Worm (Caenorhabditis elegans): ENCODE results near the gene srw-95.

srw-95 gene

DNA sequence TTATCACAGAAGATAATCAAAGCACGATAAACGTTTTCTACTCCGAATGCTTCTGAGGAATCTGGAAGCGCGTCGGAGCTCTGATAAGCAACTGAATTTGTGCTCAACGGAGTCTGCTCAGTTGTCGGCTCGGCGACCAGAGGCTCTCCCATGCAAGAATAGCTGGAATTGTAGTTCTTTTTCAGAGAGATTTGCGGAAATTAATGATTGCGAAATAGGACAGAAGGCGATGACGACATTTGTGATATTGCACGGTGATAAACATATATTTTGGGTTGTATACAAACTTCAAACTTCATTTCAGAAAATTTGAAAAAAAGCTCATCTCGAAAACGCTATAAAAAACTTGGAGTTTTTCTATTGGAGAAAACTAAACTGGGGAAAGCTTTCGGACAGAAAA is 2.1 kb upstream of the srw-95 start, which contains the start of gene H06H21.37:
Gene H06H21.37 (minus strand): TSS at position 162 of the 400 bp plus-strand sequence.
- no peak for TF ChIP-seq mls-2 (tag; optimal IDR thresholded peaks at IDR 0.05)
- TF ChIP-seq lsy-2 (tag; optimal IDR thresholded peaks at IDR 0.05): no peak
- no peak for TF ChIP-seq nhr-28 (tag; optimal IDR thresholded peaks at IDR 0.05)
- TF ChIP-seq mep-1 (tag; optimal IDR thresholded peaks at IDR 0.05): no peak
- no peak for TF ChIP-seq nhr-237 (tag; optimal IDR thresholded peaks at IDR 0.05)
- no peak for TF ChIP-seq ztf-11 (tag; optimal IDR thresholded peaks at IDR 0.05)
- TF ChIP-seq ceh-83 (GFP tag; optimal IDR thresholded peaks at IDR 0.05): no peak
- no peak for TF ChIP-seq unc-62 (GFP tag; optimal IDR thresholded peaks at IDR 0.05)
- TF ChIP-seq ceh-43 (GFP tag; optimal IDR thresholded peaks at IDR 0.05): no peak
- TF ChIP-seq ham-2 (GFP tag; optimal IDR thresholded peaks at IDR 0.05): no peak
- TF ChIP-seq nhr-12 (tag; optimal IDR thresholded peaks at IDR 0.05): no peak
- TF ChIP-seq zip-8 (tag; optimal IDR thresholded peaks at IDR 0.05): no peak

DNA sequence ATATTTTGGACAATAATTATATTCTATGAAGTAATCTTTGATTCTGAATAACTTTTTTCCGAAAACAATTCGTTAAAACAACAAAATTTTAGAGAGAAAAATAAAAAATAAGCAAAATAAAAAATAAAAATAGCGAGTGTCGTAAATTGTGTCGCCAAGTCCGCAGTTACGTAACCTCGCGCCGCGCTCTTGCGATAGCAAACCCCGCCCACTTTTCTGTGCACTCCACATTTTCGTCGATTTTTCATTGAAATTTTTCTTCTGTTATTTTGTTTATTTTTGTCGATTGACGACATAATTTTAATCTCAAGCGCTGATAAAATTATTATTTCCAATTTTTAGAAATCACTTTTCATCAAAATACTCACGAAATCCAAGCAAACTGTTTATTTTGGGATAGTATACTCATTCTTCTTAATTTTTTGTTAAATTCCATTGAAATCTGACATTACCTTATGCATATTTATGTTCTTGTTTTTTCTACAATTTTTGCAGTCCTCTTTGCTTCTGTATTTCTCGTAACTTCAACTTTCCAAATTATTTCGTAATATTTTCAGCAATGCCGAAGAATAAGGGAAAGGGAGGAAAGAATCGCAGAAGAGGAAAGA is 1.4 kb upstream of the srw-95 start, which contains the start of gene eif-1.A:
Gene eif-1.A (plus strand): TSS at position 558 of the 608 bp plus-strand sequence.
- TF ChIP-seq ceh-43 (GFP tag; optimal IDR thresholded peaks at IDR 0.05): no peak
- TF ChIP-seq drap-1 (GFP tag; optimal IDR thresholded peaks at IDR 0.05): peak; percentile 3
- no peak for TF ChIP-seq zip-8 (tag; optimal IDR thresholded peaks at IDR 0.05)
- TF ChIP-seq nhr-2 (tag; optimal IDR thresholded peaks at IDR 0.05): no peak
- TF ChIP-seq nhr-12 (tag; optimal IDR thresholded peaks at IDR 0.05): no peak
- TF ChIP-seq tbx-8 (GFP tag; optimal IDR thresholded peaks at IDR 0.05): no peak
- TF ChIP-seq ceh-39 (tag; optimal IDR thresholded peaks at IDR 0.05): peak; percentile 5
- no peak for TF ChIP-seq elt-3 (tag; optimal IDR thresholded peaks at IDR 0.05)
- TF ChIP-seq nhr-28 (tag; optimal IDR thresholded peaks at IDR 0.05): no peak
- peak; percentile 41 for TF ChIP-seq nhr-237 (tag; optimal IDR thresholded peaks at IDR 0.05)
- peak; percentile 11 for TF ChIP-seq ham-2 (GFP tag; optimal IDR thresholded peaks at IDR 0.05)
- TF ChIP-seq ztf-11 (tag; optimal IDR thresholded peaks at IDR 0.05): no peak
- TF ChIP-seq elt-1 (tag; optimal IDR thresholded peaks at IDR 0.05; ENCODE audit: borderline replicate concordance, insufficient read depth): no peak
- no peak for TF ChIP-seq flh-1 (GFP tag; optimal IDR thresholded peaks at IDR 0.05)
- peak; percentile 79 for TF ChIP-seq mep-1 (tag; optimal IDR thresholded peaks at IDR 0.05)
- no peak for TF ChIP-seq unc-62 (GFP tag; optimal IDR thresholded peaks at IDR 0.05)
- TF ChIP-seq sptf-1 (tag; optimal IDR thresholded peaks at IDR 0.05): peak; percentile 22
- no peak for TF ChIP-seq mab-5 (tag; optimal IDR thresholded peaks at IDR 0.05)
- no peak for TF ChIP-seq bed-3 (GFP tag; optimal IDR thresholded peaks at IDR 0.05)
- TF ChIP-seq cnd-1 (tag; optimal IDR thresholded peaks at IDR 0.05): no peak
- no peak for TF ChIP-seq unc-120 (tag; optimal IDR thresholded peaks at IDR 0.05; ENCODE audit: poor library complexity, severe bottlenecking)
- TF ChIP-seq mls-2 (tag; optimal IDR thresholded peaks at IDR 0.05): peak; percentile 2
- no peak for TF ChIP-seq lin-32 (GFP tag; optimal IDR thresholded peaks at IDR 0.05)
- TF ChIP-seq pha-4 (tag; optimal IDR thresholded peaks at IDR 0.05): peak; percentile 33
- no peak for TF ChIP-seq snpc-4 (tag; optimal IDR thresholded peaks at IDR 0.05)
- TF ChIP-seq nhr-76 (tag; optimal IDR thresholded peaks at IDR 0.05): no peak
- TF ChIP-seq sem-2 (GFP tag; optimal IDR thresholded peaks at IDR 0.05): no peak
- TF ChIP-seq unc-39 (tag; optimal IDR thresholded peaks at IDR 0.05): no peak
- no peak for TF ChIP-seq ces-1 (GFP tag; optimal IDR thresholded peaks at IDR 0.05)
- TF ChIP-seq M03D4.4 (tag; optimal IDR thresholded peaks at IDR 0.05): no peak
- TF ChIP-seq lin-13 (tag; optimal IDR thresholded peaks at IDR 0.05): peak; percentile 44
- TF ChIP-seq hlh-1 (tag; optimal IDR thresholded peaks at IDR 0.05): peak; percentile 50
- no peak for TF ChIP-seq blmp-1 (tag; optimal IDR thresholded peaks at IDR 0.05)
- no peak for TF ChIP-seq ceh-83 (GFP tag; optimal IDR thresholded peaks at IDR 0.05)
- peak; percentile 75 for TF ChIP-seq lsy-2 (tag; optimal IDR thresholded peaks at IDR 0.05)

DNA sequence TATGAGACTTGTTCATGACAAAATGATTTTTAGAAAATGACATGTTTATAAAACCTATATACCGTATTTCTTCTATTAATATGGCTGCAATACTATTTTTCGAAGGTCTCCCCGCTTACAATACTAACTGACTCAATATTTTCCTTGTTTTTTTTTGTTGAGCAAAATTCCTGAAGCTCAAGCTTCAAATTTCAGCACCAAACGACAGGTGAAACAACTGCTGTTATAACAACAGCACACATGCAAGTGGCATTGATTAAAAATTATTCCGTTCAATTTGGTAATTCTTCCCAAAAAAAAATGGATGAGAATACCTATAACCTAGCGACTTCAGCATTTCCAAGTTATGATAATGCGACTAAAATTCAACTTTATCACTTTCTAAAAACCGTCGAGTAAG is 2.3 kb downstream of the srw-95 start, which contains the start of gene srw-94:
Gene srw-94 (plus strand): TSS at position 301 of the 400 bp plus-strand sequence.
- TF ChIP-seq blmp-1 (tag; optimal IDR thresholded peaks at IDR 0.05) (no peak), ceh-39 (tag; optimal IDR thresholded peaks at IDR 0.05) (no peak), snpc-4 (tag; optimal IDR thresholded peaks at IDR 0.05) (no peak), ceh-43 (GFP tag; optimal IDR thresholded peaks at IDR 0.05) (no peak), nhr-12 (tag; optimal IDR thresholded peaks at IDR 0.05) (no peak), ceh-83 (GFP tag; optimal IDR thresholded peaks at IDR 0.05) (no peak), tbx-8 (GFP tag; optimal IDR thresholded peaks at IDR 0.05) (no peak), sem-2 (GFP tag; optimal IDR thresholded peaks at IDR 0.05) (no peak), nhr-237 (tag; optimal IDR thresholded peaks at IDR 0.05) (no peak), nhr-28 (tag; optimal IDR thresholded peaks at IDR 0.05) (no peak), hlh-1 (tag; optimal IDR thresholded peaks at IDR 0.05) (no peak), nhr-2 (tag; optimal IDR thresholded peaks at IDR 0.05) (no peak)
